Worm (Caenorhabditis elegans) whole organism, mixed stage, embryonic: ENCODE results near the gene atp-2.

Source experiments
- ceh-39 ChIP-seq: fragments of 150-350 bp; optimal IDR thresholded peaks from 2 replicates; lab custom pipeline; 2014; ENCODE audit warnings: missing biosample characterization, missing genetic modification characterization
- ces-1 ChIP-seq: fragments of 150-350 bp; optimal IDR thresholded peaks from 2 replicates; lab custom pipeline; 2014; ENCODE audit warnings: missing biosample characterization, missing genetic modification reagents, missing genetic modification characterization
- cnd-1 ChIP-seq: fragments of 200-800 bp; sonication (Bioruptor generic); optimal IDR thresholded peaks from 2 replicates; lab custom pipeline; 2018; ENCODE audit warnings: mild to moderate bottlenecking, missing genetic modification characterization, missing compliant biosample characterization
- elt-1 ChIP-seq: sonication (generic microtip); optimal IDR thresholded peaks from 2 replicates; lab custom pipeline; 2017; ENCODE audit warnings: missing genetic modification characterization, mild to moderate bottlenecking, missing compliant biosample characterization, antibody characterized with exemption, moderate library complexity, borderline replicate concordance; ENCODE audit not compliant: insufficient read depth
- ham-2 ChIP-seq: fragments of 200-800 bp; sonication (Bioruptor generic); optimal IDR thresholded peaks from 2 replicates; lab custom pipeline; 2018; ENCODE audit warnings: mild to moderate bottlenecking, missing genetic modification characterization, missing compliant biosample characterization
- nhr-237 ChIP-seq: fragments of 150-350 bp; optimal IDR thresholded peaks from 2 replicates; lab custom pipeline; 2014; ENCODE audit warnings: missing biosample characterization, missing genetic modification characterization
- pha-4 ChIP-seq: fragments of 150-350 bp; optimal IDR thresholded peaks from 2 replicates; lab custom pipeline; 2018; ENCODE audit warnings: missing biosample characterization, missing genetic modification reagents, missing genetic modification characterization
- unc-62 ChIP-seq: fragments of 150-350 bp; optimal IDR thresholded peaks from 2 replicates; lab custom pipeline; 2014; ENCODE audit warnings: missing biosample characterization, missing genetic modification reagents, missing genetic modification characterization

DNA sequence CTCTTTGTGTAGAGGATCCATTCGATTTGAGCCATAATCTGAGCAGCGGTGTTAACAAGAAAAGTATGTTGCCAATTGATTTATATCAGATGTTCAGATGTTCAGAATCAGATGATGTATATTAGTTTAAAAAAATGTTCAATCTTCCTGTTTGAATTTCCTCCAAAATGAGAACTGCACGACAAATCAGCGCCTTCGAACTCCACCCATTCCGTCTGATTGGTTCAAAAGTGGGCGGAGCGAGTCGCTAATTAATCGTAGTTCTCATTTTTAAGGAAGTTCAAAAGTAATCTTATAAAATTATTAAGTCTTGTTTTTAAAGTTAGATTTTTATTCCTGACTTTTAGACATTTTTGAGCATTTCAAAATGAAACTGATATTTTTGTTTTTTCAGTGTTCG, 49.1 kb upstream of the atp-2 start:
- TF ChIP-seq ceh-39 (tag; lab: Kevin White, UChicago) (no peak), pha-4 (tag; lab: Kevin White, UChicago) (no peak), ham-2 (no peak), unc-62 (GFP tag; lab: Kevin White, UChicago) (no peak), cnd-1 (tag; lab: Kevin White, UChicago) (no peak), ces-1 (GFP tag; lab: Kevin White, UChicago) (no peak), nhr-237 (tag; lab: Kevin White, UChicago) (no peak), elt-1 (tag; lab: Kevin White, UChicago) (no peak)
